Worm (Caenorhabditis elegans) whole organism, L1 larva: ENCODE measurements around the gene ZK54.3.

Experiments used
- C16A3.4 ChIP-seq: fragments of 150-350 bp; optimal IDR thresholded peaks from 2 replicates; lab custom pipeline; 2014; ENCODE audit warnings: missing biosample characterization, missing genetic modification characterization
- C34B4.2 ChIP-seq: sonication (generic microtip); optimal IDR thresholded peaks from 2 replicates; lab custom pipeline; 2017; ENCODE audit warnings: mild to moderate bottlenecking, missing genetic modification characterization, missing compliant biosample characterization
- aha-1 ChIP-seq: fragments of 150-350 bp; optimal IDR thresholded peaks from 2 replicates; lab custom pipeline; 2014; ENCODE audit warnings: missing biosample characterization, missing genetic modification characterization
- alr-1 ChIP-seq: fragments of 200-800 bp; sonication (Bioruptor generic); optimal IDR thresholded peaks from 2 replicates; lab custom pipeline; 2018; ENCODE audit warnings: borderline replicate concordance, mild to moderate bottlenecking, missing genetic modification characterization, missing compliant biosample characterization
- ama-1 ChIP-seq: fragments of 150-350 bp; optimal IDR thresholded peaks from 2 replicates; lab custom pipeline; 2014
- blmp-1 ChIP-seq: fragments of 150-350 bp; optimal IDR thresholded peaks from 2 replicates; lab custom pipeline; 2014; ENCODE audit warnings: missing biosample characterization, missing genetic modification characterization
- ceh-63 ChIP-seq: fragments of 200-800 bp; sonication (Bioruptor generic); optimal IDR thresholded peaks from 2 replicates; lab custom pipeline; 2018; ENCODE audit warnings: mild to moderate bottlenecking, missing genetic modification characterization, missing compliant biosample characterization
- ces-1 ChIP-seq: fragments of 150-350 bp; optimal IDR thresholded peaks from 2 replicates; lab custom pipeline; 2014; ENCODE audit warnings: missing biosample characterization, missing genetic modification reagents, missing genetic modification characterization
- dsc-1 ChIP-seq: sonication (generic microtip); optimal IDR thresholded peaks from 2 replicates; lab custom pipeline; 2016; ENCODE audit warnings: mild to moderate bottlenecking, missing genetic modification characterization, missing compliant biosample characterization
- egl-13 ChIP-seq: sonication (generic microtip); optimal IDR thresholded peaks from 2 replicates; lab custom pipeline; 2016; ENCODE audit warnings: missing genotype, missing genetic modification reagents, missing genetic modification characterization, missing compliant biosample characterization
- egl-27 ChIP-seq, 2 experiments: fragments of 150-350 bp in 1 of 2; sonication (generic microtip); optimal IDR thresholded peaks; 3 replicates each; lab custom pipeline; 2017 to 2018; ENCODE audit warnings: missing biosample characterization in 2 of 2, missing genetic modification characterization in 2 of 2, missing genetic modification reagents in 2 of 2
- ets-5 ChIP-seq: fragments of 200-800 bp; sonication (Bioruptor generic); IDR thresholded peaks from 2 replicates; pipeline ENCODE4 v1.3.6; 2022; ENCODE audit warnings: missing genetic modification characterization, missing compliant biosample characterization
- fkh-10 ChIP-seq: sonication (generic microtip); optimal IDR thresholded peaks from 2 replicates; lab custom pipeline; 2017; ENCODE audit warnings: missing biosample characterization, missing genetic modification reagents, missing genetic modification characterization
- fkh-4 ChIP-seq: sonication (generic microtip); optimal IDR thresholded peaks from 2 replicates; lab custom pipeline; 2016; ENCODE audit warnings: missing compliant biosample characterization, missing genetic modification characterization, borderline replicate concordance
- fkh-8 ChIP-seq: sonication (generic microtip); optimal IDR thresholded peaks from 2 replicates; lab custom pipeline; 2016; ENCODE audit warnings: mild to moderate bottlenecking, missing genetic modification characterization, missing compliant biosample characterization
- fos-1 ChIP-seq: fragments of 150-350 bp; optimal IDR thresholded peaks from 2 replicates; lab custom pipeline; 2014; ENCODE audit warnings: missing biosample characterization, missing genetic modification characterization
- hlh-17 ChIP-seq: fragments of 200-800 bp; sonication (Bioruptor generic); optimal IDR thresholded peaks from 2 replicates; lab custom pipeline; 2018; ENCODE audit warnings: missing genetic modification characterization, mild to moderate bottlenecking, missing compliant biosample characterization, moderate library complexity, borderline replicate concordance
- hlh-4 ChIP-seq: sonication (generic microtip); optimal IDR thresholded peaks from 2 replicates; lab custom pipeline; 2016; ENCODE audit warnings: mild to moderate bottlenecking, missing genetic modification characterization, missing compliant biosample characterization
- hpl-2 ChIP-seq: fragments of 150-350 bp; optimal IDR thresholded peaks from 2 replicates; lab custom pipeline; 2014; ENCODE audit warnings: missing biosample characterization, missing genetic modification reagents, missing genetic modification characterization
- isw-1 ChIP-seq: fragments of 200-800 bp; sonication (Bioruptor generic); IDR thresholded peaks from 2 replicates; pipeline ENCODE4 v1.3.6; 2022; ENCODE audit warnings: missing genetic modification characterization, missing compliant biosample characterization
- lin-13 ChIP-seq: fragments of 150-350 bp; optimal IDR thresholded peaks from 2 replicates; lab custom pipeline; 2014; ENCODE audit warnings: missing biosample characterization, missing genetic modification reagents, missing genetic modification characterization
- lin-14 ChIP-seq: fragments of 200-800 bp; sonication (Bioruptor generic); optimal IDR thresholded peaks from 2 replicates; lab custom pipeline; 2018; ENCODE audit warnings: mild to moderate bottlenecking, missing genetic modification characterization, moderate library complexity, missing compliant biosample characterization
- lin-35 ChIP-seq, 2 experiments: fragments of 150-350 bp; optimal IDR thresholded peaks; 2 replicates each; lab custom pipeline; 2014; ENCODE audit warnings: missing biosample characterization in 2 of 2, missing genetic modification characterization in 2 of 2, missing genetic modification reagents in 2 of 2
- lir-3 ChIP-seq: sonication (generic microtip); optimal IDR thresholded peaks from 2 replicates; lab custom pipeline; 2016; ENCODE audit warnings: mild to moderate bottlenecking, missing genetic modification characterization, moderate library complexity, missing compliant biosample characterization; ENCODE audit not compliant: poor library complexity
- lsy-2 ChIP-seq, 2 experiments: fragments of 150-350 bp; optimal IDR thresholded peaks; 2 replicates each; lab custom pipeline; 2014; ENCODE audit warnings: missing biosample characterization in 2 of 2, missing genetic modification characterization in 2 of 2
- mab-9 ChIP-seq: fragments of 200-800 bp; sonication (Bioruptor generic); IDR thresholded peaks from 2 replicates; pipeline ENCODE4 v1.3.6; 2022; ENCODE audit warnings: missing genetic modification reagents, missing genetic modification characterization, missing compliant biosample characterization
- mep-1 ChIP-seq: fragments of 150-350 bp; optimal IDR thresholded peaks from 2 replicates; lab custom pipeline; 2014; ENCODE audit warnings: missing biosample characterization, missing genetic modification characterization
- nhr-11 ChIP-seq: fragments of 150-350 bp; optimal IDR thresholded peaks from 2 replicates; lab custom pipeline; 2014; ENCODE audit warnings: missing biosample characterization, missing genetic modification characterization
- nhr-20 ChIP-seq: sonication (generic microtip); optimal IDR thresholded peaks from 2 replicates; lab custom pipeline; 2016; ENCODE audit warnings: mild to moderate bottlenecking, missing genetic modification characterization, missing compliant biosample characterization
- nhr-237 ChIP-seq: fragments of 150-350 bp; optimal IDR thresholded peaks from 2 replicates; lab custom pipeline; 2014; ENCODE audit warnings: missing biosample characterization, missing genetic modification characterization
- nhr-47 ChIP-seq: sonication (generic microtip); optimal IDR thresholded peaks from 2 replicates; lab custom pipeline; 2016; ENCODE audit warnings: mild to moderate bottlenecking, missing genetic modification characterization, moderate library complexity, missing compliant biosample characterization
- nhr-71 ChIP-seq: sonication (generic microtip); optimal IDR thresholded peaks from 2 replicates; lab custom pipeline; 2016; ENCODE audit warnings: mild to moderate bottlenecking, missing genetic modification characterization, moderate library complexity, missing compliant biosample characterization
- nhr-84 ChIP-seq: sonication (generic microtip); optimal IDR thresholded peaks from 2 replicates; lab custom pipeline; 2017; ENCODE audit warnings: missing biosample characterization, missing genetic modification characterization
- snpc-4 ChIP-seq: fragments of 150-350 bp; optimal IDR thresholded peaks from 2 replicates; lab custom pipeline; 2014; ENCODE audit warnings: missing biosample characterization, missing genetic modification characterization
- snu-23 ChIP-seq: sonication (generic microtip); optimal IDR thresholded peaks from 2 replicates; lab custom pipeline; 2016; ENCODE audit warnings: missing genetic modification characterization, missing compliant biosample characterization
- sox-4 ChIP-seq: sonication (generic microtip); optimal IDR thresholded peaks from 2 replicates; lab custom pipeline; 2016; ENCODE audit warnings: missing genetic modification characterization, missing compliant biosample characterization
- sptf-1 ChIP-seq: fragments of 150-350 bp; optimal IDR thresholded peaks from 2 replicates; lab custom pipeline; 2014; ENCODE audit warnings: missing biosample characterization, missing genetic modification characterization
- sup-37 ChIP-seq: fragments of 200-800 bp; sonication (Bioruptor generic); optimal IDR thresholded peaks from 2 replicates; lab custom pipeline; 2018; ENCODE audit warnings: mild to moderate bottlenecking, missing genetic modification characterization, missing compliant biosample characterization
- swsn-7 ChIP-seq: sonication (generic microtip); optimal IDR thresholded peaks from 2 replicates; lab custom pipeline; 2016; ENCODE audit warnings: missing genetic modification characterization, missing compliant biosample characterization
- tbx-2 ChIP-seq: sonication (generic microtip); optimal IDR thresholded peaks from 2 replicates; lab custom pipeline; 2016; ENCODE audit warnings: missing genetic modification characterization, missing compliant biosample characterization
- tlp-1 ChIP-seq: fragments of 150-350 bp; optimal IDR thresholded peaks from 2 replicates; lab custom pipeline; 2014; ENCODE audit warnings: missing biosample characterization, missing genetic modification characterization
- unc-30 ChIP-seq: sonication (generic microtip); optimal IDR thresholded peaks from 2 replicates; lab custom pipeline; 2017; ENCODE audit warnings: missing biosample characterization, missing genetic modification characterization
- unc-62 ChIP-seq: fragments of 150-350 bp; optimal IDR thresholded peaks from 2 replicates; lab custom pipeline; 2014; ENCODE audit warnings: missing biosample characterization, missing genetic modification reagents, missing genetic modification characterization
- unc-86 ChIP-seq: sonication (generic microtip); optimal IDR thresholded peaks from 2 replicates; lab custom pipeline; 2016; ENCODE audit warnings: missing genetic modification characterization, missing compliant biosample characterization
- vab-15 ChIP-seq: sonication (generic microtip); optimal IDR thresholded peaks from 2 replicates; lab custom pipeline; 2017; ENCODE audit warnings: missing genotype, mild to moderate bottlenecking, missing genetic modification characterization, missing compliant biosample characterization
- xbp-1 ChIP-seq: sonication (generic microtip); optimal IDR thresholded peaks from 2 replicates; lab custom pipeline; 2016; ENCODE audit warnings: missing genetic modification characterization, missing compliant biosample characterization
- zip-4 ChIP-seq: fragments of 200-800 bp; sonication (Bioruptor generic); optimal IDR thresholded peaks from 2 replicates; lab custom pipeline; 2018; ENCODE audit warnings: mild to moderate bottlenecking, missing genetic modification characterization, moderate library complexity, missing compliant biosample characterization
- ztf-4 ChIP-seq: fragments of 150-350 bp; optimal IDR thresholded peaks from 2 replicates; lab custom pipeline; 2014; ENCODE audit warnings: missing biosample characterization, missing genetic modification characterization

ZK54.3 gene

ce11 chrX:17466615-17467014 lies at the start of gene ZK54.3:
TSS of gene ZK54.3 (minus strand) at chrX:17467005.
- peak in 1 of 2 experiments; percentile 17 for TF ChIP-seq lsy-2 (tag; optimal IDR thresholded peaks at IDR 0.05; lab: Kevin White, UChicago)
- no peak for TF ChIP-seq xbp-1
- TF ChIP-seq egl-13: peak; percentile 3
- TF ChIP-seq unc-30 (tag; lab: Kevin White, UChicago): no peak
- TF ChIP-seq C34B4.2 (tag; lab: Kevin White, UChicago): no peak
- TF ChIP-seq dsc-1: peak; percentile 34
- peak; percentile 19 for TF ChIP-seq unc-86 (tag; lab: Kevin White, UChicago)
- TF ChIP-seq tlp-1 (tag; lab: Kevin White, UChicago): no peak
- TF ChIP-seq mep-1: peak; percentile 13
- TF ChIP-seq nhr-71 (tag; lab: Kevin White, UChicago): peak; percentile 47
- TF ChIP-seq aha-1 (tag; lab: Kevin White, UChicago): no peak
- no peak for TF ChIP-seq nhr-237 (tag; lab: Kevin White, UChicago)
- no peak for TF ChIP-seq snu-23 (GFP tag; lab: Kevin White, UChicago)
- TF ChIP-seq lin-14: peak; percentile 69
- TF ChIP-seq swsn-7 (tag; lab: Kevin White, UChicago): peak; percentile 19
- no peak for TF ChIP-seq egl-27 (tag; optimal IDR thresholded peaks at IDR 0.05; lab: Kevin White, UChicago)
- TF ChIP-seq fkh-8 (tag; lab: Kevin White, UChicago): peak; percentile 35
- TF ChIP-seq unc-62: no peak
- TF ChIP-seq ets-5 (GFP tag; lab: Robert Waterston, UW): no peak
- no peak for TF ChIP-seq fkh-4 (tag; lab: Kevin White, UChicago)
- no peak for TF ChIP-seq fkh-10
- no peak for TF ChIP-seq isw-1 (GFP tag; lab: Robert Waterston, UW)
- peak; percentile 17 for TF ChIP-seq nhr-47 (tag; lab: Kevin White, UChicago)

ce11 chrX:17516461-17516860 lies 49.7 kb upstream of the ZK54.3 start:
- TF ChIP-seq fos-1 (tag; lab: Kevin White, UChicago) (no peak), hlh-4 (tag; lab: Kevin White, UChicago) (no peak), alr-1 (tag; lab: Kevin White, UChicago) (no peak), mep-1 (no peak), vab-15 (tag; lab: Kevin White, UChicago) (no peak), nhr-84 (tag; lab: Kevin White, UChicago) (no peak)
- TF ChIP-seq, all 84 proteins: peak for 0

ce11 chrX:17515207-17515902 lies 48.5 kb upstream of the ZK54.3 start:
- no peak for TF ChIP-seq alr-1 (tag; lab: Kevin White, UChicago)
- no peak for TF ChIP-seq swsn-7 (tag; lab: Kevin White, UChicago)
- peak; percentile 94 for TF ChIP-seq blmp-1
- no peak for TF ChIP-seq fkh-4 (tag; lab: Kevin White, UChicago)
- no peak for TF ChIP-seq fos-1 (tag; lab: Kevin White, UChicago)
- TF ChIP-seq zip-4 (GFP tag; lab: Kevin White, UChicago): no peak
- no peak for TF ChIP-seq sptf-1 (tag; lab: Kevin White, UChicago)
- no peak for TF ChIP-seq lsy-2 (tag; optimal IDR thresholded peaks at IDR 0.05; lab: Kevin White, UChicago)
- TF ChIP-seq hlh-17 (GFP tag; lab: Kevin White, UChicago): no peak
- TF ChIP-seq sox-4: no peak
- TF ChIP-seq fkh-10: no peak
- no peak for TF ChIP-seq ces-1 (GFP tag; lab: Kevin White, UChicago)
- peak; percentile 12 for TF ChIP-seq nhr-47 (tag; lab: Kevin White, UChicago)
- TF ChIP-seq lir-3 (tag; lab: Kevin White, UChicago): no peak
- no peak for TF ChIP-seq ama-1 (lab: Kevin White, UChicago)
- TF ChIP-seq snu-23 (GFP tag; lab: Kevin White, UChicago): peak; percentile 20
- TF ChIP-seq unc-30 (tag; lab: Kevin White, UChicago): no peak
- TF ChIP-seq nhr-20 (tag; lab: Kevin White, UChicago): peak; percentile 45
- TF ChIP-seq ets-5 (GFP tag; lab: Robert Waterston, UW): no peak
- no peak for TF ChIP-seq ceh-63
- TF ChIP-seq lin-35 (GFP tag; optimal IDR thresholded peaks at IDR 0.05; lab: Kevin White, UChicago): no peak
- no peak for TF ChIP-seq hpl-2 (GFP tag; lab: Kevin White, UChicago)
- TF ChIP-seq sup-37 (GFP tag; lab: Kevin White, UChicago): no peak
- TF ChIP-seq snpc-4 (tag; lab: Kevin White, UChicago): no peak
- no peak for TF ChIP-seq lin-13 (GFP tag; lab: Kevin White, UChicago)
- TF ChIP-seq tbx-2 (tag; lab: Kevin White, UChicago): peak; percentile 2
- no peak for TF ChIP-seq tlp-1 (tag; lab: Kevin White, UChicago)
- no peak for TF ChIP-seq C16A3.4 (tag; lab: Kevin White, UChicago)
- TF ChIP-seq ztf-4 (tag; lab: Kevin White, UChicago): no peak
- no peak for TF ChIP-seq nhr-11 (tag; lab: Kevin White, UChicago)
- no peak for TF ChIP-seq mab-9 (GFP tag; lab: Robert Waterston, UW)
